Fruit fly (Drosophila melanogaster) whole organism, embryonic: Measurements from ENCODE around the gene Eig71Ec.

Experiments used
- Abd-B ChIP-seq: fragments of 200-800 bp; sonication (Bioruptor generic); optimal IDR thresholded peaks from 2 replicates; lab custom pipeline; 2018; ENCODE audit warnings: missing biosample characterization, mild to moderate bottlenecking, missing genetic modification characterization, moderate library complexity
- Atf3 ChIP-seq: fragments of 200-800 bp; sonication (Bioruptor generic); optimal IDR thresholded peaks from 3 replicates; lab custom pipeline; 2016; ENCODE audit warnings: missing biosample characterization, missing genetic modification characterization
- Blimp-1 ChIP-seq: fragments of 200-800 bp; sonication (Bioruptor generic); optimal IDR thresholded peaks from 3 replicates; lab custom pipeline; 2018; ENCODE audit warnings: missing biosample characterization, missing genetic modification characterization, mild to moderate bottlenecking, moderate library complexity, missing genetic modification reagents
- CG13123 ChIP-seq: fragments of 200-800 bp; sonication (Bioruptor generic); optimal IDR thresholded peaks from 2 replicates; lab custom pipeline; 2016; ENCODE audit warnings: missing biosample characterization, missing genetic modification characterization
- CG17361 ChIP-seq: fragments of 200-800 bp; sonication (Bioruptor generic); IDR thresholded peaks from 3 replicates; pipeline ENCODE4 v1.3.6; 2022; ENCODE audit warnings: missing biosample characterization, missing genetic modification characterization
- CG3407 ChIP-seq: fragments of 200-800 bp; sonication (Bioruptor generic); optimal IDR thresholded peaks from 2 replicates; lab custom pipeline; 2018; ENCODE audit warnings: missing biosample characterization, mild to moderate bottlenecking, missing genetic modification characterization
- CG4328 ChIP-seq: fragments of 200-800 bp; sonication (Bioruptor generic); optimal IDR thresholded peaks from 3 replicates; lab custom pipeline; 2017; ENCODE audit warnings: missing biosample characterization, missing genetic modification reagents, missing genetic modification characterization
- CG43689 ChIP-seq: fragments of 200-800 bp; sonication (Bioruptor generic); IDR thresholded peaks from 2 replicates; pipeline ENCODE4 v1.3.6; 2022; ENCODE audit warnings: missing biosample characterization, missing genetic modification characterization
- CG4404 ChIP-seq: fragments of 200-800 bp; sonication (Bioruptor generic); IDR thresholded peaks from 2 replicates; pipeline ENCODE4 v1.3.6; 2022; ENCODE audit warnings: missing biosample characterization, missing genetic modification characterization
- CG5180 ChIP-seq: fragments of 200-800 bp; sonication (Bioruptor generic); optimal IDR thresholded peaks from 3 replicates; lab custom pipeline; 2017; ENCODE audit warnings: missing biosample characterization, missing genetic modification characterization, mild to moderate bottlenecking, moderate library complexity, missing genetic modification reagents
- CG6254 ChIP-seq: fragments of 200-800 bp; sonication (Bioruptor generic); optimal IDR thresholded peaks from 3 replicates; lab custom pipeline; 2017; ENCODE audit warnings: mild to moderate bottlenecking, missing biosample characterization, missing genetic modification reagents, missing genetic modification characterization
- CG8281 ChIP-seq: fragments of 200-800 bp; sonication (Bioruptor generic); optimal IDR thresholded peaks from 2 replicates; lab custom pipeline; 2018; ENCODE audit warnings: missing biosample characterization, mild to moderate bottlenecking, missing genetic modification characterization, moderate library complexity
- CG9817 ChIP-seq: fragments of 200-800 bp; sonication (Bioruptor generic); optimal IDR thresholded peaks from 2 replicates; lab custom pipeline; 2018; ENCODE audit warnings: missing biosample characterization, mild to moderate bottlenecking, missing genetic modification characterization, moderate library complexity
- CTCF ChIP-seq: fragments of 200-800 bp; sonication (Bioruptor generic); optimal IDR thresholded peaks from 2 replicates; lab custom pipeline; 2017; ENCODE audit warnings: missing biosample characterization, mild to moderate bottlenecking, missing genetic modification characterization, moderate library complexity
- CoRest ChIP-seq: fragments of 200-800 bp; sonication (Bioruptor generic); optimal IDR thresholded peaks from 3 replicates; lab custom pipeline; 2018; ENCODE audit warnings: missing biosample characterization, mild to moderate bottlenecking, missing genetic modification characterization, moderate library complexity
- CrebB ChIP-seq: fragments of 200-800 bp; sonication (Bioruptor generic); optimal IDR thresholded peaks from 3 replicates; lab custom pipeline; 2018; ENCODE audit warnings: missing biosample characterization, mild to moderate bottlenecking, missing genetic modification characterization
- Dad ChIP-seq: fragments of 200-800 bp; sonication (Bioruptor generic); optimal IDR thresholded peaks from 3 replicates; lab custom pipeline; 2016; ENCODE audit warnings: missing biosample characterization, missing genetic modification characterization
- E2f2 ChIP-seq: fragments of 200-800 bp; sonication (Bioruptor generic); IDR thresholded peaks from 2 replicates; pipeline ENCODE4 v1.3.6; 2022; ENCODE audit warnings: missing biosample characterization, missing genetic modification characterization
- Fer2 ChIP-seq: fragments of 200-800 bp; sonication (Bioruptor generic); optimal IDR thresholded peaks from 2 replicates; lab custom pipeline; 2018; ENCODE audit warnings: missing biosample characterization, mild to moderate bottlenecking, missing genetic modification characterization, moderate library complexity
- H15 ChIP-seq: fragments of 200-800 bp; sonication (Bioruptor generic); IDR thresholded peaks from 3 replicates; pipeline ENCODE4 v1.3.6; 2022; ENCODE audit warnings: missing biosample characterization, missing genetic modification characterization
- Hr3 ChIP-seq: fragments of 200-800 bp; sonication (Bioruptor generic); optimal IDR thresholded peaks from 3 replicates; lab custom pipeline; 2016; ENCODE audit warnings: missing biosample characterization, missing genetic modification characterization
- Med ChIP-seq: fragments of 200-800 bp; sonication (Bioruptor generic); peaks from one replicate; lab custom pipeline; 2016; ENCODE audit warnings: missing biosample characterization, missing genetic modification characterization, mild to moderate bottlenecking, inconsistent platforms, moderate library complexity
- Nf-YB ChIP-seq: fragments of 200-800 bp; sonication (Bioruptor generic); optimal IDR thresholded peaks from 3 replicates; lab custom pipeline; 2019; ENCODE audit warnings: missing biosample characterization, mild to moderate bottlenecking, missing genetic modification characterization, moderate library complexity
- PHDP ChIP-seq: fragments of 200-800 bp; sonication (Bioruptor generic); optimal IDR thresholded peaks from 3 replicates; lab custom pipeline; 2018; ENCODE audit warnings: missing biosample characterization, mild to moderate bottlenecking, missing genetic modification characterization, moderate library complexity
- Ptx1 ChIP-seq: fragments of 200-800 bp; sonication (Bioruptor generic); IDR thresholded peaks from 2 replicates; pipeline ENCODE4 v1.3.6; 2022; ENCODE audit warnings: missing biosample characterization, missing genetic modification characterization
- Ravus ChIP-seq: fragments of 200-800 bp; sonication (Bioruptor generic); IDR thresholded peaks from 2 replicates; pipeline ENCODE4 v1.3.6; 2022; ENCODE audit warnings: missing biosample characterization, missing genetic modification characterization
- Six4 ChIP-seq: fragments of 200-800 bp; sonication (Bioruptor generic); optimal IDR thresholded peaks from 2 replicates; lab custom pipeline; 2016; ENCODE audit warnings: missing biosample characterization, missing genetic modification characterization
- YL-1 ChIP-seq: fragments of 200-800 bp; sonication (Bioruptor generic); optimal IDR thresholded peaks from 3 replicates; lab custom pipeline; 2017; ENCODE audit warnings: missing biosample characterization, mild to moderate bottlenecking, missing genetic modification characterization
- aop ChIP-seq: fragments of 200-800 bp; sonication (Bioruptor generic); IDR thresholded peaks from 2 replicates; pipeline ENCODE4 v1.3.6; 2022; ENCODE audit warnings: missing biosample characterization, missing genetic modification characterization
- ase ChIP-seq: fragments of 200-800 bp; sonication (Bioruptor generic); IDR thresholded peaks from 3 replicates; pipeline ENCODE4 v1.3.6; 2022; ENCODE audit warnings: missing biosample characterization, missing genetic modification characterization
- btn ChIP-seq: fragments of 200-800 bp; sonication (Bioruptor generic); optimal IDR thresholded peaks from 2 replicates; lab custom pipeline; 2016; ENCODE audit warnings: missing biosample characterization, missing genetic modification characterization
- cad ChIP-seq: fragments of >200 bp; optimal IDR thresholded peaks from 2 replicates; lab custom pipeline; 2017; ENCODE audit warnings: missing biosample characterization, missing genetic modification characterization
- corto ChIP-seq: fragments of 200-800 bp; sonication (Bioruptor generic); optimal IDR thresholded peaks from 2 replicates; lab custom pipeline; 2016; ENCODE audit warnings: missing biosample characterization, mild to moderate bottlenecking, missing genetic modification characterization, moderate library complexity
- crc ChIP-seq: fragments of 200-800 bp; sonication (Bioruptor generic); optimal IDR thresholded peaks from 2 replicates; lab custom pipeline; 2016; ENCODE audit warnings: missing biosample characterization, missing genetic modification characterization
- ewg ChIP-seq: fragments of 200-800 bp; sonication (Bioruptor generic); optimal IDR thresholded peaks from 3 replicates; lab custom pipeline; 2017; ENCODE audit warnings: mild to moderate bottlenecking, missing biosample characterization, missing genetic modification reagents, missing genetic modification characterization
- hbn ChIP-seq: fragments of 200-800 bp; sonication (Bioruptor generic); IDR thresholded peaks from 2 replicates; pipeline ENCODE4 v1.3.6; 2022; ENCODE audit warnings: missing biosample characterization, missing genetic modification characterization; ENCODE audit not compliant: partially characterized antibody
- ken ChIP-seq: fragments of 200-800 bp; sonication (Bioruptor generic); IDR thresholded peaks from 3 replicates; pipeline ENCODE4 v1.3.6; 2022; ENCODE audit warnings: missing biosample characterization, missing genetic modification characterization
- maf-S ChIP-seq: fragments of 200-800 bp; sonication (Bioruptor generic); optimal IDR thresholded peaks from 2 replicates; lab custom pipeline; 2016; ENCODE audit warnings: missing biosample characterization, missing genetic modification characterization
- odd ChIP-seq: fragments of 200-800 bp; sonication (Bioruptor generic); optimal IDR thresholded peaks from 2 replicates; lab custom pipeline; 2017; ENCODE audit warnings: missing biosample characterization, mild to moderate bottlenecking, missing genetic modification characterization
- pb ChIP-seq: fragments of 200-800 bp; sonication (Bioruptor generic); optimal IDR thresholded peaks from 3 replicates; lab custom pipeline; 2016; ENCODE audit warnings: missing biosample characterization, missing genetic modification characterization
- peb ChIP-seq: fragments of 200-800 bp; sonication (Bioruptor generic); IDR thresholded peaks from 2 replicates; pipeline ENCODE4 v1.3.6; 2022; ENCODE audit warnings: missing biosample characterization, missing genetic modification characterization
- pho ChIP-seq: fragments of 200-800 bp; sonication (Bioruptor generic); optimal IDR thresholded peaks from 2 replicates; lab custom pipeline; 2016; ENCODE audit warnings: missing biosample characterization, missing genetic modification characterization
- seq ChIP-seq: fragments of 200-800 bp; sonication (Bioruptor generic); IDR thresholded peaks from 2 replicates; pipeline ENCODE4 v1.3.6; 2022; ENCODE audit warnings: missing biosample characterization, missing genetic modification characterization
- shn ChIP-seq: fragments of 200-800 bp; sonication (Bioruptor generic); optimal IDR thresholded peaks from 3 replicates; lab custom pipeline; 2016; ENCODE audit warnings: missing biosample characterization, missing genetic modification characterization
- sima ChIP-seq: fragments of 200-800 bp; sonication (Bioruptor generic); optimal IDR thresholded peaks from 2 replicates; lab custom pipeline; 2016; ENCODE audit warnings: missing biosample characterization, missing genetic modification characterization
- so ChIP-seq: fragments of 200-800 bp; sonication (Bioruptor generic); IDR thresholded peaks from 3 replicates; pipeline ENCODE4 v1.3.6; 2022; ENCODE audit warnings: missing biosample characterization, missing genetic modification characterization
- toy ChIP-seq: fragments of 200-800 bp; sonication (Bioruptor generic); IDR thresholded peaks from 2 replicates; pipeline ENCODE4 v1.3.6; 2022; ENCODE audit warnings: missing biosample characterization, missing genetic modification characterization
- tx ChIP-seq: fragments of 200-800 bp; sonication (Bioruptor generic); optimal IDR thresholded peaks from 2 replicates; lab custom pipeline; 2016; ENCODE audit warnings: missing biosample characterization, missing genetic modification characterization
- unc-4 ChIP-seq: fragments of 200-800 bp; sonication (Bioruptor generic); IDR thresholded peaks from 2 replicates; pipeline ENCODE4 v1.3.6; 2022; ENCODE audit warnings: missing biosample characterization, missing genetic modification characterization; ENCODE audit not compliant: partially characterized antibody
- unpg ChIP-seq: fragments of 200-800 bp; sonication (Bioruptor generic); optimal IDR thresholded peaks from 3 replicates; lab custom pipeline; 2018; ENCODE audit warnings: missing biosample characterization, mild to moderate bottlenecking, missing genetic modification characterization, moderate library complexity
- zen ChIP-seq: fragments of 200-800 bp; sonication (Bioruptor generic); optimal IDR thresholded peaks from 3 replicates; lab custom pipeline; 2018; ENCODE audit warnings: missing biosample characterization, mild to moderate bottlenecking, missing genetic modification characterization, moderate library complexity
- zfh2 ChIP-seq: fragments of 200-800 bp; sonication (Bioruptor generic); optimal IDR thresholded peaks from 2 replicates; lab custom pipeline; 2016; ENCODE audit warnings: missing biosample characterization, missing genetic modification characterization

Eig71Ec gene

DNA sequence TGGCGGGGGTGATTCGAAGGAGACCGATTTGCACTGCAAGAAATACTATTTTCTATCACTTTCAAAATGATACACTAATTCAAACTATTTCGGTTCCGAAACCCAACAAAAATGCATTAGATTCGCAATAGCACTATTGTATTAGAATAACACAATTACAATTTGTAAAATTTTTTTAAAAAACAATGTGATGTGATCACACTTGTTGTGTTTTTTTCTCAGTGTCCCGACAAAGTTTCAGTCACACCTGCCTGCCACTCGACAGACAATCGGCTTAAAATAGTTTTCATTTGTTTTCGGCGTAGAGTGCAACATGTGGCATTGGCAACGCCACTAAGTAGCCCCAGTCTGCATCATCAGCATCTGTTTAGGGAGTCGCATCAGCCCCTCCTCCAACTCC lies 23.1 kb upstream of the Eig71Ec start (continued):
- no peak for TF ChIP-seq pb
- peak; percentile 17 for TF ChIP-seq CG13123
- peak; percentile 59 for TF ChIP-seq btn
- TF ChIP-seq unc-4 (GFP tag; lab: Robert Waterston, UW), result no peak
- TF ChIP-seq CTCF (GFP tag; lab: Kevin White, UChicago), result no peak
- TF ChIP-seq CG4404 (GFP tag; lab: Robert Waterston, UW), result peak; percentile 73
- peak; percentile 13 for TF ChIP-seq CG5180
- no peak for TF ChIP-seq seq (GFP tag; lab: Robert Waterston, UW)
- TF ChIP-seq Fer2, result no peak
- TF ChIP-seq Dad (GFP tag; lab: Kevin White, UChicago), result no peak
- no peak for TF ChIP-seq sima (GFP tag; lab: Kevin White, UChicago)
- peak; percentile 45 for TF ChIP-seq Nf-YB (GFP tag; lab: Kevin White, UChicago)
- TF ChIP-seq hbn (GFP tag; lab: Robert Waterston, UW), result no peak
- TF ChIP-seq CG43689 (GFP tag; lab: Robert Waterston, UW), result no peak
- TF ChIP-seq zfh2 (GFP tag; lab: Kevin White, UChicago), result no peak
- peak; percentile 60 for TF ChIP-seq Hr3 (GFP tag; lab: Kevin White, UChicago)
- peak; percentile 80 for TF ChIP-seq unpg (GFP tag; lab: Kevin White, UChicago)
- no peak for TF ChIP-seq cad (GFP tag; lab: Kevin White, UChicago)
- peak; percentile 26 for TF ChIP-seq shn (GFP tag; lab: Kevin White, UChicago)
- no peak for TF ChIP-seq pho
- TF ChIP-seq corto (GFP tag; lab: Kevin White, UChicago), result no peak
- TF ChIP-seq CrebB (tag; lab: Kevin White, UChicago), result no peak
- TF ChIP-seq toy (GFP tag; lab: Robert Waterston, UW), result no peak
- peak; percentile 78 for TF ChIP-seq Atf3 (GFP tag; lab: Kevin White, UChicago)
- TF ChIP-seq Med (GFP tag; lab: Kevin White, UChicago), result peak; percentile 85
- peak; percentile 52 for TF ChIP-seq Six4 (GFP tag; lab: Kevin White, UChicago)
- no peak for TF ChIP-seq ken (GFP tag; lab: Robert Waterston, UW)
- peak; percentile 54 for TF ChIP-seq Abd-B (GFP tag; lab: Kevin White, UChicago)
- 0 out of 2 replicates have a peak, but pooled peaks have one; percentile 35 for TF ChIP-seq peb (GFP tag; lab: Robert Waterston, UW)
- no peak for TF ChIP-seq Ptx1 (GFP tag; lab: Robert Waterston, UW)
- no peak for TF ChIP-seq aop (GFP tag; lab: Robert Waterston, UW)
- no peak for TF ChIP-seq maf-S (GFP tag; lab: Kevin White, UChicago)
- peak; percentile 62; the same call in 1 of the 3 replicates for TF ChIP-seq so
- peak; percentile 78 for TF ChIP-seq Blimp-1 (GFP tag; lab: Kevin White, UChicago)
- TF ChIP-seq Ravus (GFP tag; lab: Robert Waterston, UW), result no peak
- TF ChIP-seq CG9817 (tag; lab: Kevin White, UChicago), result no peak
- peak; percentile 81 for TF ChIP-seq CG17361
- peak; percentile 71 for TF ChIP-seq CoRest (tag; lab: Kevin White, UChicago)
- peak; percentile 55 for TF ChIP-seq PHDP
- TF ChIP-seq YL-1, result no peak
- TF ChIP-seq tx, result peak; percentile 9
- no peak for TF ChIP-seq E2f2
- TF ChIP-seq odd (GFP tag; lab: Kevin White, UChicago), result no peak
- peak; percentile 18 for TF ChIP-seq crc
- TF ChIP-seq H15, result peak; percentile 54; the same call in 1 of the 3 replicates
- no peak for TF ChIP-seq CG4328 (GFP tag; lab: Kevin White, UChicago)
- TF ChIP-seq CG3407 (GFP tag; lab: Kevin White, UChicago), result peak; percentile 60
- peak; percentile 27 for TF ChIP-seq ewg (GFP tag; lab: Kevin White, UChicago)
- TF ChIP-seq CG6254, result peak; percentile 81
- TF ChIP-seq zen (tag; lab: Kevin White, UChicago), result peak; percentile 82
- peak; percentile 17 for TF ChIP-seq CG8281 (tag; lab: Kevin White, UChicago)
- peak; percentile 25; the same call in 1 of the 3 replicates for TF ChIP-seq ase (GFP tag; lab: Robert Waterston, UW)
